Fruit fly (Drosophila melanogaster) whole organism, embryonic: ENCODE data around the gene CG34041.

Experiments used
- CG14050 ChIP-seq: fragments of 200-800 bp; sonication (Bioruptor generic); IDR thresholded peaks from 3 replicates; pipeline ENCODE4 v1.3.6; 2022; ENCODE audit warnings: missing biosample characterization, missing genetic modification characterization
- CG15073 ChIP-seq: fragments of 200-800 bp; sonication (Bioruptor generic); optimal IDR thresholded peaks from 2 replicates; lab custom pipeline; 2016; ENCODE audit warnings: missing biosample characterization, missing genetic modification characterization
- CG1792 ChIP-seq: fragments of 200-800 bp; sonication (Bioruptor generic); optimal IDR thresholded peaks from 2 replicates; lab custom pipeline; 2016; ENCODE audit warnings: missing biosample characterization, missing genetic modification characterization
- CG18262 ChIP-seq: fragments of 200-800 bp; optimal IDR thresholded peaks from 3 replicates; lab custom pipeline; 2019; ENCODE audit warnings: missing biosample characterization, mild to moderate bottlenecking, missing genetic modification characterization, moderate library complexity
- CG2875 ChIP-seq: fragments of 200-800 bp; sonication (Bioruptor generic); optimal IDR thresholded peaks from 2 replicates; lab custom pipeline; 2017; ENCODE audit warnings: missing biosample characterization, mild to moderate bottlenecking, missing genetic modification characterization, missing genetic modification reagents
- CG42726 ChIP-seq: fragments of 200-800 bp; sonication (Bioruptor generic); IDR thresholded peaks from 2 replicates; pipeline ENCODE4 v1.3.6; 2022; ENCODE audit warnings: missing biosample characterization, missing genetic modification characterization; ENCODE audit not compliant: partially characterized antibody
- CG4328 ChIP-seq: fragments of 200-800 bp; sonication (Bioruptor generic); optimal IDR thresholded peaks from 3 replicates; lab custom pipeline; 2017; ENCODE audit warnings: missing biosample characterization, missing genetic modification reagents, missing genetic modification characterization
- CG4820 ChIP-seq: fragments of 200-800 bp; sonication (Bioruptor generic); optimal IDR thresholded peaks from 3 replicates; lab custom pipeline; 2016; ENCODE audit warnings: missing biosample characterization, missing genetic modification characterization
- CG4854 ChIP-seq: fragments of 200-800 bp; sonication (Bioruptor generic); optimal IDR thresholded peaks from 2 replicates; lab custom pipeline; 2016; ENCODE audit warnings: missing biosample characterization, missing genetic modification characterization, inconsistent platforms
- CG6791 ChIP-seq: fragments of 200-800 bp; sonication (Bioruptor generic); IDR thresholded peaks from 3 replicates; pipeline ENCODE4 v1.3.6; 2022; ENCODE audit warnings: missing biosample characterization, missing genetic modification characterization; ENCODE audit not compliant: partially characterized antibody
- CG7963 ChIP-seq: fragments of 200-800 bp; sonication (Bioruptor generic); IDR thresholded peaks from 3 replicates; pipeline ENCODE4 v1.3.6; 2022; ENCODE audit warnings: missing biosample characterization, missing genetic modification characterization; ENCODE audit not compliant: partially characterized antibody
- CG8359 ChIP-seq: fragments of 200-800 bp; sonication (Bioruptor generic); optimal IDR thresholded peaks from 2 replicates; lab custom pipeline; 2017; ENCODE audit warnings: missing biosample characterization, mild to moderate bottlenecking, missing genetic modification characterization, borderline replicate concordance
- CkIIα-i1 ChIP-seq: fragments of 200-800 bp; sonication (Bioruptor generic); IDR thresholded peaks from 2 replicates; pipeline ENCODE4 v1.3.6; 2022; ENCODE audit warnings: missing biosample characterization, missing genetic modification characterization
- Dbx ChIP-seq: fragments of 200-800 bp; sonication (Bioruptor generic); IDR thresholded peaks from 3 replicates; pipeline ENCODE4 v1.3.6; 2022; ENCODE audit warnings: missing biosample characterization, missing genetic modification characterization
- Dip3 ChIP-seq: fragments of 200-800 bp; sonication (Bioruptor generic); optimal IDR thresholded peaks from 3 replicates; lab custom pipeline; 2016; ENCODE audit warnings: missing biosample characterization, missing genetic modification characterization
- Fer1 ChIP-seq: fragments of 200-800 bp; sonication (Bioruptor generic); optimal IDR thresholded peaks from 2 replicates; lab custom pipeline; 2017; ENCODE audit warnings: missing biosample characterization, mild to moderate bottlenecking, missing genetic modification characterization
- HLH54F ChIP-seq: fragments of 200-800 bp; sonication (Bioruptor generic); optimal IDR thresholded peaks from 3 replicates; lab custom pipeline; 2016; ENCODE audit warnings: missing biosample characterization, missing genetic modification characterization
- Hmr ChIP-seq: fragments of 200-800 bp; sonication (Bioruptor generic); optimal IDR thresholded peaks from 3 replicates; lab custom pipeline; 2017; ENCODE audit warnings: mild to moderate bottlenecking, missing biosample characterization, missing genetic modification reagents, missing genetic modification characterization
- Hsf ChIP-seq: fragments of 200-800 bp; sonication (Bioruptor generic); optimal IDR thresholded peaks from 3 replicates; lab custom pipeline; 2016; ENCODE audit warnings: missing biosample characterization, missing genetic modification characterization
- Kr ChIP-seq: fragments of 200-800 bp; sonication (Bioruptor generic); optimal IDR thresholded peaks from 2 replicates; lab custom pipeline; 2017; ENCODE audit warnings: missing biosample characterization, mild to moderate bottlenecking, missing genetic modification characterization
- MESR4 ChIP-seq: fragments of 200-800 bp; sonication (Bioruptor generic); optimal IDR thresholded peaks from 2 replicates; lab custom pipeline; 2018; ENCODE audit warnings: missing biosample characterization, mild to moderate bottlenecking, missing genetic modification characterization, moderate library complexity
- NC2α ChIP-seq: fragments of 200-800 bp; sonication (Bioruptor generic); optimal IDR thresholded peaks from 2 replicates; lab custom pipeline; 2016; ENCODE audit warnings: missing biosample characterization, missing genetic modification characterization
- Pdp1 ChIP-seq, 2 experiments: fragments of 200-800 bp; sonication (Bioruptor generic); optimal IDR thresholded peaks; 3 replicates each; lab custom pipeline; 2016; ENCODE audit warnings: missing biosample characterization in 2 of 2, missing genetic modification characterization in 2 of 2, mild to moderate bottlenecking in 1 of 2, moderate library complexity in 1 of 2
- Ravus ChIP-seq: fragments of 200-800 bp; sonication (Bioruptor generic); IDR thresholded peaks from 2 replicates; pipeline ENCODE4 v1.3.6; 2022; ENCODE audit warnings: missing biosample characterization, missing genetic modification characterization
- Sox100B ChIP-seq: fragments of 200-800 bp; sonication (Bioruptor generic); optimal IDR thresholded peaks from 3 replicates; lab custom pipeline; 2018; ENCODE audit warnings: missing biosample characterization, mild to moderate bottlenecking, missing genetic modification characterization
- Sox102F ChIP-seq: fragments of 200-800 bp; sonication (Bioruptor generic); optimal IDR thresholded peaks from 2 replicates; lab custom pipeline; 2018; ENCODE audit warnings: missing biosample characterization, mild to moderate bottlenecking, missing genetic modification characterization, moderate library complexity
- ac ChIP-seq: fragments of 200-800 bp; sonication (Bioruptor generic); optimal IDR thresholded peaks from 3 replicates; lab custom pipeline; 2017; ENCODE audit warnings: missing biosample characterization, mild to moderate bottlenecking, missing genetic modification characterization
- croc ChIP-seq: fragments of 200-800 bp; sonication (Bioruptor generic); conservative IDR thresholded peaks from 3 replicates; pipeline ENCODE4 v1.3.6; 2022; ENCODE audit warnings: missing biosample characterization, missing genetic modification characterization
- dan ChIP-seq: fragments of 200-800 bp; sonication (Bioruptor generic); IDR thresholded peaks from 2 replicates; pipeline ENCODE4 v1.3.6; 2022; ENCODE audit warnings: missing biosample characterization, missing genetic modification characterization
- dati ChIP-seq: fragments of 200-800 bp; sonication (Bioruptor generic); IDR thresholded peaks from 2 replicates; pipeline ENCODE4 v1.3.6; 2022; ENCODE audit warnings: missing biosample characterization, missing genetic modification characterization
- dpn ChIP-seq, 2 experiments: fragments of 200-800 bp; sonication (Bioruptor generic); optimal IDR thresholded peaks; 3 replicates each; lab custom pipeline; 2016; ENCODE audit warnings: missing biosample characterization in 2 of 2, missing genetic modification characterization in 2 of 2
- ewg ChIP-seq: fragments of 200-800 bp; sonication (Bioruptor generic); optimal IDR thresholded peaks from 3 replicates; lab custom pipeline; 2017; ENCODE audit warnings: mild to moderate bottlenecking, missing biosample characterization, missing genetic modification reagents, missing genetic modification characterization
- fd3F ChIP-seq: fragments of 200-800 bp; sonication (Bioruptor generic); optimal IDR thresholded peaks from 2 replicates; lab custom pipeline; 2018; ENCODE audit warnings: missing biosample characterization, mild to moderate bottlenecking, missing genetic modification characterization, moderate library complexity
- fd64A ChIP-seq: fragments of 200-800 bp; sonication (Bioruptor generic); optimal IDR thresholded peaks from 3 replicates; lab custom pipeline; 2018; ENCODE audit warnings: missing biosample characterization, mild to moderate bottlenecking, missing genetic modification characterization
- gcm2 ChIP-seq: fragments of 200-800 bp; sonication (Bioruptor generic); optimal IDR thresholded peaks from 2 replicates; lab custom pipeline; 2016; ENCODE audit warnings: missing biosample characterization, missing genetic modification characterization
- grau ChIP-seq: fragments of 200-800 bp; optimal IDR thresholded peaks from 3 replicates; lab custom pipeline; 2019; ENCODE audit warnings: missing biosample characterization, mild to moderate bottlenecking, missing genetic modification characterization, moderate library complexity
- lbe ChIP-seq: fragments of 200-800 bp; sonication (Bioruptor generic); optimal IDR thresholded peaks from 2 replicates; lab custom pipeline; 2016; ENCODE audit warnings: missing biosample characterization, mild to moderate bottlenecking, missing genetic modification characterization
- maf-S ChIP-seq: fragments of 200-800 bp; sonication (Bioruptor generic); optimal IDR thresholded peaks from 2 replicates; lab custom pipeline; 2016; ENCODE audit warnings: missing biosample characterization, missing genetic modification characterization
- mirr ChIP-seq: fragments of 200-800 bp; sonication (Bioruptor generic); optimal IDR thresholded peaks from 3 replicates; lab custom pipeline; 2018; ENCODE audit warnings: missing biosample characterization, mild to moderate bottlenecking, missing genetic modification characterization
- nerfin-2 ChIP-seq: fragments of 200-800 bp; sonication (Bioruptor generic); IDR thresholded peaks from 2 replicates; pipeline ENCODE4 v1.3.6; 2022; ENCODE audit warnings: missing biosample characterization, missing genetic modification characterization; ENCODE audit not compliant: partially characterized antibody
- nom ChIP-seq: fragments of 200-800 bp; sonication (Bioruptor generic); optimal IDR thresholded peaks from 2 replicates; lab custom pipeline; 2017; ENCODE audit warnings: missing biosample characterization, missing genetic modification characterization, mild to moderate bottlenecking, moderate library complexity, missing genetic modification reagents
- shn ChIP-seq: fragments of 200-800 bp; sonication (Bioruptor generic); optimal IDR thresholded peaks from 3 replicates; lab custom pipeline; 2016; ENCODE audit warnings: missing biosample characterization, missing genetic modification characterization
- sima ChIP-seq: fragments of 200-800 bp; sonication (Bioruptor generic); optimal IDR thresholded peaks from 2 replicates; lab custom pipeline; 2016; ENCODE audit warnings: missing biosample characterization, missing genetic modification characterization
- slp2 ChIP-seq: fragments of 200-800 bp; sonication (Bioruptor generic); optimal IDR thresholded peaks from 2 replicates; lab custom pipeline; 2016; ENCODE audit warnings: missing biosample characterization, missing genetic modification characterization
- sob ChIP-seq: fragments of 200-800 bp; sonication (Bioruptor generic); IDR thresholded peaks from 2 replicates; pipeline ENCODE4 v1.3.6; 2022; ENCODE audit warnings: missing biosample characterization, missing genetic modification characterization
- tap ChIP-seq: fragments of 200-800 bp; optimal IDR thresholded peaks from 3 replicates; lab custom pipeline; 2019; ENCODE audit warnings: missing biosample characterization, mild to moderate bottlenecking, missing genetic modification characterization, moderate library complexity
- usp ChIP-seq: fragments of >200 bp; optimal IDR thresholded peaks from 2 replicates; lab custom pipeline; 2017; ENCODE audit warnings: missing biosample characterization, missing genetic modification characterization
- wdn ChIP-seq: fragments of 200-800 bp; sonication (Bioruptor generic); IDR thresholded peaks from 2 replicates; pipeline ENCODE4 v1.3.6; 2022; ENCODE audit warnings: missing biosample characterization, missing genetic modification characterization
- zen2 ChIP-seq: fragments of 200-800 bp; sonication (Bioruptor generic); IDR thresholded peaks from 3 replicates; pipeline ENCODE4 v1.3.6; 2022; ENCODE audit warnings: missing biosample characterization, missing genetic modification characterization; ENCODE audit not compliant: partially characterized antibody
- zfh2 ChIP-seq: fragments of 200-800 bp; sonication (Bioruptor generic); optimal IDR thresholded peaks from 2 replicates; lab custom pipeline; 2016; ENCODE audit warnings: missing biosample characterization, missing genetic modification characterization

CG34041 gene

DNA sequence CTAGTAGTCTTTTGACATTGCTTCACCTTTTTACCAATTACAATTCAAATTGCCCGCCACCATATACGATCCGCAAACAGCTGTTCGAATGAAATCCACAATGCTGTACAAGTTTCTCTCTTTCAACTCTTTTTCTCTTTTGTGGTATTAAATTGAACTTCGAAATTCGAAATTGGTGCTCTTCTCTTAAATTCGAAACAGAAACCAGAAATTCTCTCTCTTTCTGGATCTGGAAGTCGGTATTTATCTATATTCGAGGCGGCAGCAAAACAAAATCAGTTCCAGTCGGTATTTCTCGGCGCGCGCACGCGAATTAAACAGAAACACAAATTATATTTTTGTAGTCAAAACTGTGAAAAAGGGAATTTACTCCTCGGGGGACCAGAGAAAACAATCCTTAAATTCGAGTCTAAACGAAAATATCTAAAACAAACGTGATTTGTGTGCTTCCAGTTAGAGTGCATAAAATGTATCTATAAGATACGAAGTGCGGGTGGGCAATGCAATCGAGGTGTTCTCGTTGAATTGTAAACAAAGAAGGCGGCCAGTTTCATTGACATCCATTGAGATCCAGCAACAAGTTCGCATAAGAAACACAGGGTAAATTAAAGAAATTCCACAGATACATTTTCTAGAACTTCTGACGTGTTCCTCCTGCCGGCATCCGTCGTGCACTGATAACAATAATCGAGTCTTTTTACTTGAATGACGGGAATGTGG lies 41.9 kb upstream of the CG34041 start, which contains the start of gene PH4alphaEFB (continued):
- TF ChIP-seq Sox100B (GFP tag; lab: Kevin White, UChicago): no peak
- peak; percentile 0 for TF ChIP-seq Hmr (GFP tag; lab: Kevin White, UChicago)
- TF ChIP-seq CG4328 (GFP tag; lab: Kevin White, UChicago): no peak
- peak; percentile 3 for TF ChIP-seq MESR4 (GFP tag; lab: Kevin White, UChicago)
- TF ChIP-seq Kr (GFP tag; lab: Kevin White, UChicago): no peak
- TF ChIP-seq fd3F: no peak
- TF ChIP-seq ac: no peak
- no peak for TF ChIP-seq dpn (GFP tag; optimal IDR thresholded peaks at IDR 0.05; lab: Kevin White, UChicago)
- no peak for TF ChIP-seq grau (tag; lab: Kevin White, UChicago)
- no peak for TF ChIP-seq Hsf
- peak; percentile 45 for TF ChIP-seq Fer1 (GFP tag; lab: Kevin White, UChicago)
- TF ChIP-seq dan (GFP tag; lab: Robert Waterston, UW): no peak
- TF ChIP-seq zen2: peak; percentile 54; the same call in 2 of the 3 replicates
- peak; percentile 57 for TF ChIP-seq nom (GFP tag; lab: Kevin White, UChicago)
- peak; percentile 5 for TF ChIP-seq tap (tag; lab: Kevin White, UChicago)
- TF ChIP-seq fd64A (GFP tag; lab: Kevin White, UChicago): no peak
- TF ChIP-seq HLH54F: no peak
- TF ChIP-seq mirr: peak; percentile 14
- TF ChIP-seq sob (GFP tag; lab: Robert Waterston, UW): no peak
- no peak for TF ChIP-seq sima
- no peak for TF ChIP-seq CG6791 (GFP tag; lab: Robert Waterston, UW)
- TF ChIP-seq usp (GFP tag; lab: Kevin White, UChicago): no peak
- no peak for TF ChIP-seq Dip3
- TF ChIP-seq CkIIα-i1 (GFP tag; lab: Robert Waterston, UW): no peak
- no peak for TF ChIP-seq Ravus (GFP tag; lab: Robert Waterston, UW)
- no peak for TF ChIP-seq CG4854 (GFP tag; lab: Kevin White, UChicago)
- TF ChIP-seq slp2: no peak
- no peak; the same call in 2 of the 3 replicates for TF ChIP-seq CG14050 (GFP tag; lab: Robert Waterston, UW)
- TF ChIP-seq Pdp1 (GFP tag; optimal IDR thresholded peaks at IDR 0.05; lab: Kevin White, UChicago): no peak
- TF ChIP-seq dati (GFP tag; lab: Robert Waterston, UW): no peak
- TF ChIP-seq Sox102F: no peak
- TF ChIP-seq CG15073 (GFP tag; lab: Kevin White, UChicago): no peak
- TF ChIP-seq wdn: no peak
- TF ChIP-seq shn (GFP tag; lab: Kevin White, UChicago): no peak
- TF ChIP-seq maf-S: no peak
- no peak for TF ChIP-seq Dbx (GFP tag; lab: Robert Waterston, UW)
- peak; percentile 47 for TF ChIP-seq lbe
- TF ChIP-seq zfh2 (GFP tag; lab: Kevin White, UChicago): no peak
- no peak for TF ChIP-seq CG1792 (GFP tag; lab: Kevin White, UChicago)
- no peak for TF ChIP-seq croc (GFP tag; lab: Robert Waterston, UW)
- no peak for TF ChIP-seq CG2875 (GFP tag; lab: Kevin White, UChicago)
- TF ChIP-seq ewg (GFP tag; lab: Kevin White, UChicago): peak; percentile 76
- no peak for TF ChIP-seq CG8359 (GFP tag; lab: Kevin White, UChicago)
- TF ChIP-seq gcm2 (GFP tag; lab: Kevin White, UChicago): no peak
- no peak for TF ChIP-seq CG4820
- TF ChIP-seq CG18262 (tag; lab: Kevin White, UChicago): peak; percentile 1
- no peak for TF ChIP-seq CG7963
- no peak for TF ChIP-seq NC2α (GFP tag; lab: Kevin White, UChicago)
- TF ChIP-seq CG42726: no peak
- no peak for TF ChIP-seq nerfin-2 (GFP tag; lab: Robert Waterston, UW)
